Worm (Caenorhabditis elegans) whole organism, L4/young adult: Measurements from ENCODE around the gene nhr-192.

ENCODE experiments used
- W03F9.2 ChIP-seq: fragments of 150-350 bp; optimal IDR thresholded peaks from 2 replicates; lab custom pipeline; 2014; ENCODE audit warnings: missing biosample characterization, missing genetic modification characterization
- dao-5 ChIP-seq: sonication (generic microtip); optimal IDR thresholded peaks from 2 replicates; lab custom pipeline; 2016; ENCODE audit warnings: missing genotype, missing genetic modification characterization, moderate library complexity, missing compliant biosample characterization
- him-1 ChIP-seq: sonication (generic microtip); optimal IDR thresholded peaks from 2 replicates; lab custom pipeline; 2016; ENCODE audit warnings: missing genotype, missing genetic modification reagents, missing genetic modification characterization, missing compliant biosample characterization

nhr-192 gene

DNA sequence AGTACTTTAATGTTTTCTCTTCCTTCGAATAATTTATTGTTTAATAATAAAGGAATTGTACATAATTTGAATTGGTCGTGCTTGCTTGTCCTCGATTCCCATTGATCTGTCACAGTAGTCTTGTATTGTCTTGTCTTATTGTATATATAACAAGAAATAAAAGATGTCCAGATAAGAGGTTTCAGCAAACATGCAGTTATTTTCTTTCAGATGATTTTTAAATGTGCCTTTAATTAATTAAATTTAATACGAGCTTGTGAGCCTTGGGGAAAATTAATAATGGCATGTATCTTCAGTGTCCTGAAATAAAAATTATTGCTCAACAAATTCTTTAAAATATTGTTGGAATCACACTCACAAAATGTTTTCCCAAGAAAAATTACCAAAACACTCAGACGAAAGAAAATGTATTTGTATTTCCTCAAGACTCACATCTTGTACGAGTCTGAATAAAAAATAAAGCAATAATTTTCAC, 47.3 kb downstream of the nhr-192 start:
- no peak for TF ChIP-seq W03F9.2 (tag; lab: Kevin White, UChicago)
- TF ChIP-seq dao-5 (tag; lab: Kevin White, UChicago) = no peak
- TF ChIP-seq him-1 (tag; lab: Kevin White, UChicago) = no peak

DNA sequence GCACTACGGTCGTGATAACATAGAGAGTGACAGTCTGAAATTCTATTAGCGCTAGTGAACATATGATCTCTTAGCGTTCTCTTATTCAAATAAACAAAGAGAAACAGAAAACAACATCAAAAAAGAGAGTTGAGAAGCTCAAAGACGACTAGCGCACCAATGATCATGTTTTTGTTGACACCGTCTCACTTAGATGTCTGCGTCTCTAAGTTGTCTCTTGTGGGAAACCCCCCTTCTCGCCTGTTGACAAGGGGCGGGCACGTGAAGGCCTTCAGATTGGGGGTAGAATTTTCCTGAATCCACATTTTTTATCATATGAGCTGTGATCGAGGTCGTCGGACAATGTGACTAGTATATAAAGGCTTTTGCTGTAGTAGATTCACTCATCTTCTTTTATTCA, 50.5 kb downstream of the nhr-192 start:
- TF ChIP-seq W03F9.2 (tag; lab: Kevin White, UChicago) = no peak
- no peak for TF ChIP-seq dao-5 (tag; lab: Kevin White, UChicago)
- TF ChIP-seq him-1 (tag; lab: Kevin White, UChicago) = no peak
